Fruit fly (Drosophila melanogaster) Kc167 (cell line): Measurements from ENCODE around the gene lbe.

ENCODE experiments used
- Sin3A ChIP-seq: fragments of >200 bp; optimal IDR thresholded peaks from 2 replicates; lab custom pipeline; 2018; ENCODE audit warnings: missing external identifiers
- h ChIP-seq: fragments of >200 bp; optimal IDR thresholded peaks from 3 replicates; lab custom pipeline; 2018; ENCODE audit warnings: missing external identifiers
- psq ChIP-seq: fragments of >200 bp; optimal IDR thresholded peaks from 2 replicates; lab custom pipeline; 2017; ENCODE audit warnings: missing external identifiers

dm6 chr3R:21392221-21392620 is 54.1 kb downstream of the lbe start:
- TF ChIP-seq psq (lab: Kevin White, UChicago) (no peak), Sin3A (lab: Kevin White, UChicago) (no peak), h (lab: Kevin White, UChicago) (no peak)
